Worm (Caenorhabditis elegans) whole organism, L2 larva: Measurements from ENCODE around the gene col-43.

Experiments
- Y55F3AM.14 ChIP-seq: fragments of 200-800 bp; sonication (Bioruptor generic); optimal IDR thresholded peaks from 2 replicates; lab custom pipeline; 2018; ENCODE audit warnings: mild to moderate bottlenecking, missing genetic modification characterization, missing compliant biosample characterization
- ceh-82 ChIP-seq: fragments of 150-350 bp; optimal IDR thresholded peaks from 2 replicates; lab custom pipeline; 2014; ENCODE audit warnings: missing biosample characterization, missing genetic modification characterization
- mdl-1 ChIP-seq, 2 experiments: fragments of 150-350 bp in 1 of 2; sonication (generic microtip) in 1 of 2; optimal IDR thresholded peaks; 2 replicates each; lab custom pipeline; 2017; ENCODE audit warnings: missing biosample characterization in 2 of 2, missing genetic modification characterization in 2 of 2

DNA sequence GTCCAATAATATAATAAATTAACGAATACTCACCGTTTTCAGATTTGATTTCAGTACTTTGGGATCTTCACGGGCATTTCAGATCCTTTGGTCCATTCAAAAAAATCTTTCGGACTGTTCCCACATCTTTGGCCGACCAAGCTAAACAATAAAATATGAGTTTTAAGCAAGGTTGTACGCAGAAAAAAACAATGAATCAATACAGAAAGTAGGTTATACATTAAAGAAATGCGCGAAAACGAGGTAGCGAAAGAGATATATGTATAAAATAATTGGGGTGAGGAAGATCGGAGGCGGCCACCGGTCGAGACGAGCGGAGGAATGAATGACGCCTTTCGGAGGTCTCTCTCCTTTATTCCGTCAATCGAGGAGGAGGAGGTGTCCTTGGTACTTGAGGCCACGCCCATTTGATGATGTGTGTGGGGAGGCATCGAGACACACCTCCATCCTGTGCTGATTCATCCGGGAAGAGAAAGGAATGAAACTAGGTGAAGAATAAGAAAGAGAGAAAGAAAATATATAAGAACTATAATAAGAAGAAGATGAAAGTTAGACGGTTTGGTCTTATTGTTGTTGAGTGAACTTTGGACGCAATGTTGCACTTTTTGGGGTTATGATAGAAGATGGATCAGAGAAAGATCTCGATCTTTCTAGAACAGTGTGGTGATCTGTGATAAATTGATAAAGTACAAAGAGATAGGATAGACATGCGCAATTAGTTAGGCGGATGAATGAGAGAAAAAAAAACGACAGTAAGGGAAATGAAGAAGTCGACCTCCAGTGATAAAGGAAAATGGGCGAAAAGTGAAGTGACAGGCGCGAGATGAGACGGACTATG, 10.2 kb downstream of the col-43 start:
- TF ChIP-seq ceh-82 (tag; lab: Kevin White, UChicago) = no peak
- TF ChIP-seq Y55F3AM.14 (GFP tag; lab: Kevin White, UChicago) = no peak
- no peak for TF ChIP-seq mdl-1 (tag; optimal IDR thresholded peaks at IDR 0.05; lab: Kevin White, UChicago)
